Worm (Caenorhabditis elegans): Measurements from ENCODE around the gene vab-23.

DNA sequence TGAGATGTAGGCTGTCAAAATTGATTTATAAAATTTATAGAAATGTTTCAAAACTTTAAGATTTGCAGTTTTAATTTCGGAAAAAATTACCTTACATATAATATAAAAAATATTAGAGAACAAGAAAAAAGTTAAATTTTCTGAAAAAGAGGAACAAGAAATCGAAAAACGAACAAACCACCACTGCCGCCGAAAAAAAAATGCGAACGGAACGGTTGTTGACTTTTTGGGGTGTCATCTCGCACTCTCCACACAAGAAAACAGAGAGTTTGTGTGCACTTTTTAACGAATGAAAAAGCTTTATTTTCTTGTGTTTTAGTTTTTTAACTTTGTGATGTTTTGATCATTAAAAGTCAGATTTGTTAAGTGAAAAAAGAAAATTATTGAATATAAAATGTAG lies 24.2 kb upstream of the vab-23 start:
- TF ChIP-seq npax-4 (tag; optimal IDR thresholded peaks at IDR 0.05) (no peak), dve-1 (tag; optimal IDR thresholded peaks at IDR 0.05) (no peak), ama-1 (optimal IDR thresholded peaks at IDR 0.05) (no peak), tbx-2 (tag; optimal IDR thresholded peaks at IDR 0.05) (no peak), fkh-10 (GFP tag; optimal IDR thresholded peaks at IDR 0.05) (no peak), ceh-14 (tag; optimal IDR thresholded peaks at IDR 0.05) (no peak), ceh-18 (tag; optimal IDR thresholded peaks at IDR 0.05) (no peak), F13H6.1 (tag; optimal IDR thresholded peaks at IDR 0.05) (no peak), sox-4 (tag; optimal IDR thresholded peaks at IDR 0.05) (no peak), elt-4 (tag; optimal IDR thresholded peaks at IDR 0.05) (no peak), pax-1 (tag; optimal IDR thresholded peaks at IDR 0.05) (no peak), nfya-1 (tag; optimal IDR thresholded peaks at IDR 0.05) (no peak), odd-2 (tag; optimal IDR thresholded peaks at IDR 0.05) (no peak)

Data from whole organism, late embryonic.